Worm (Caenorhabditis elegans) whole organism, early embryonic: Measurements from ENCODE around the gene K08F11.1.
A peak's percentile ranks its signal among the peaks of the same experiment; 100 is the strongest.

Experiments
- B0310.2 ChIP-seq: sonication (generic microtip); optimal IDR thresholded peaks from 2 replicates; lab custom pipeline; 2016; ENCODE audit warnings: mild to moderate bottlenecking, missing genetic modification characterization, missing compliant biosample characterization
- F13C5.2 ChIP-seq: sonication (generic microtip); optimal IDR thresholded peaks from 2 replicates; lab custom pipeline; 2017; ENCODE audit warnings: mild to moderate bottlenecking, missing genetic modification characterization, inconsistent platforms, missing compliant biosample characterization
- aly-1 ChIP-seq: sonication (generic microtip); optimal IDR thresholded peaks from 2 replicates; lab custom pipeline; 2016; ENCODE audit warnings: missing genetic modification characterization, missing compliant biosample characterization
- ama-1 ChIP-seq: fragments of 150-350 bp; optimal IDR thresholded peaks from 2 replicates; lab custom pipeline; 2014
- ceh-13 ChIP-seq: fragments of 200-800 bp; sonication (Bioruptor generic); optimal IDR thresholded peaks from 2 replicates; lab custom pipeline; 2018; ENCODE audit warnings: mild to moderate bottlenecking, missing genetic modification characterization, missing compliant biosample characterization
- ceh-36 ChIP-seq: sonication (generic microtip); optimal IDR thresholded peaks from 2 replicates; lab custom pipeline; 2016; ENCODE audit warnings: missing genetic modification characterization, inconsistent platforms, missing compliant biosample characterization
- ets-7 ChIP-seq: sonication (generic microtip); optimal IDR thresholded peaks from 2 replicates; lab custom pipeline; 2016; ENCODE audit warnings: missing genotype, missing genetic modification characterization, missing compliant biosample characterization
- flt-1 ChIP-seq: fragments of 200-800 bp; sonication (Bioruptor generic); IDR thresholded peaks from 2 replicates; pipeline ENCODE4 v1.3.6; 2022; ENCODE audit warnings: missing genetic modification characterization, missing compliant biosample characterization
- hmbx-1 ChIP-seq: sonication (generic microtip); optimal IDR thresholded peaks from 2 replicates; lab custom pipeline; 2016; ENCODE audit warnings: mild to moderate bottlenecking, missing genetic modification characterization, missing compliant biosample characterization
- hmg-4 ChIP-seq: fragments of 200-800 bp; sonication (Bioruptor generic); optimal IDR thresholded peaks from 2 replicates; lab custom pipeline; 2018; ENCODE audit warnings: mild to moderate bottlenecking, missing genetic modification characterization, missing compliant biosample characterization
- hnd-1 ChIP-seq: sonication (generic microtip); optimal IDR thresholded peaks from 2 replicates; lab custom pipeline; 2016; ENCODE audit warnings: missing genetic modification characterization, missing compliant biosample characterization
- pes-1 ChIP-seq: fragments of 200-800 bp; sonication (Bioruptor generic); IDR thresholded peaks from 2 replicates; pipeline ENCODE4 v1.3.6; 2022; ENCODE audit warnings: missing genetic modification reagents, missing genetic modification characterization, missing compliant biosample characterization
- scrt-1 ChIP-seq: fragments of 200-800 bp; sonication (Bioruptor generic); IDR thresholded peaks from 2 replicates; pipeline ENCODE4 v1.3.6; 2022; ENCODE audit warnings: missing genetic modification characterization, missing compliant biosample characterization
- sea-1 ChIP-seq: fragments of 200-800 bp; sonication (Bioruptor generic); conservative IDR thresholded peaks from 2 replicates; pipeline ENCODE4 v1.3.6; 2022; ENCODE audit warnings: missing genetic modification characterization, missing compliant biosample characterization
- tbx-11 ChIP-seq: fragments of 200-800 bp; sonication (Bioruptor generic); IDR thresholded peaks from 2 replicates; pipeline ENCODE4 v1.3.6; 2022; ENCODE audit warnings: missing genetic modification characterization, missing compliant biosample characterization
- tbx-37 ChIP-seq: fragments of 200-800 bp; sonication (Bioruptor generic); conservative IDR thresholded peaks from 2 replicates; pipeline ENCODE4 v1.3.6; 2022; ENCODE audit warnings: missing genetic modification reagents, missing genetic modification characterization, missing compliant biosample characterization
- tra-4 ChIP-seq: sonication (generic microtip); optimal IDR thresholded peaks from 2 replicates; lab custom pipeline; 2017; ENCODE audit warnings: missing genetic modification characterization, missing compliant biosample characterization

Gene K08F11.1

DNA sequence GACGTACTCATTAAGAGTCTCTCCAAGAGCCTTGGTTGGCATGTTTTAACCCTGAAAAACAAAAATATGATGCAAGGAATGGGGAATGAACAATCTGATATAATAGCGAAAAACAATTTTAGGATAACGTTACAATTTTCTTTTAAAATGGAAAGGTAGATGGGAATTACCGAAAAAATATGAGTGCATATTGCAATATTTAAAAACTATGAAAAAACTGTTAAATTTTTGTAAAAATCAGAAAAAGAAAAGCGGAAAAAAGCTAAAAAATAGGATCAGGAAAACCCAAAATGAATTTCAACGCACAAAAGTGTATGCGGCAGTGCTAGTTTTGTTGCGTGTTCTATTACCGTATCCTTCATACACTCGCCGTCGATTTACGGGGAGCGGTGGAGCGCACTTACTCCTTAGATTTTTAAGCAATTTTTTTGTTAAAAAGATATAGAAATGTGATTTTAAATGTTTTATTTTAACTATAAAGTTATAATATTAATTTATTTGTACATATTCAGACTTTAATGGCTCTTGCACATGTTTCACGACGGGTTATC, 25.1 kb downstream of the K08F11.1 start, which contains the start of the genes rpl-20 and Y17G9B.5:
Gene rpl-20 (minus strand): TSS at position 51 of the 551 bp plus-strand sequence.
Gene Y17G9B.5 (plus strand): TSS at position 513 of the 551 bp plus-strand sequence.
- peak; percentile 80 for TF ChIP-seq scrt-1 (GFP tag; lab: Robert Waterston, UW)
- peak; percentile 72 for TF ChIP-seq hnd-1
- peak; percentile 49 for TF ChIP-seq B0310.2 (tag; lab: Kevin White, UChicago)
- peak; percentile 81 for TF ChIP-seq pes-1 (GFP tag; lab: Robert Waterston, UW)
- peak; percentile 81 for TF ChIP-seq hmg-4
- peak; percentile 73 for TF ChIP-seq tra-4
- TF ChIP-seq ceh-13, result peak; percentile 63
- peak; percentile 78 for TF ChIP-seq tbx-11 (GFP tag; lab: Robert Waterston, UW)
- peak; percentile 75 for TF ChIP-seq hmbx-1
- TF ChIP-seq aly-1 (tag; lab: Kevin White, UChicago), result no peak
- TF ChIP-seq sea-1 (GFP tag; lab: Robert Waterston, UW), result peak; percentile 87
- TF ChIP-seq F13C5.2, result peak; percentile 99
- TF ChIP-seq ceh-36 (tag; lab: Kevin White, UChicago), result peak; percentile 85
- TF ChIP-seq flt-1, result peak; percentile 84
- peak; percentile 76 for TF ChIP-seq tbx-37 (GFP tag; lab: Robert Waterston, UW)
- TF ChIP-seq ama-1 (lab: Kevin White, UChicago), result no peak
- peak; percentile 54 for TF ChIP-seq ets-7 (tag; lab: Kevin White, UChicago)

DNA sequence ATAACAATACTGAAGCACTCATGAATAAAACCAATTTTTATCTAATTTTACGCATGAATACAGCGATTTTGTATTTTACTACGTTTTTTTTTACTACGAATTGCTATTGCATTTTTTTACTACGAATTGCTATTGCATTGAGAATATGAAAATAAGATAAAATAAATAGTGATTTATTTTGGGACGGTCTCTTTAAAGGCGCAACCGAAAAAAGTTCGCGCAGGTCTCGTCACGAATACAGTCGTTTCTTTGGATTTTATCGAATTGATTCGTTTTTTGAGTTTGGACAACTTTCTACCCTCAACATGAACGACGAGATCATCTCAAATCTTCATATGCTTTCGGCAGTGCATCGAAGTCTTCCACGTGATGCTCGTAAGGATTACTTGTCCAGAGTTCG, 27.2 kb downstream of the K08F11.1 start, which contains the start of gene Y17G9B.4:
Gene Y17G9B.4 (plus strand): TSS at position 306 of the 400 bp plus-strand sequence.
- TF ChIP-seq ama-1 (lab: Kevin White, UChicago) (no peak), tbx-37 (GFP tag; lab: Robert Waterston, UW) (no peak), flt-1 (no peak), scrt-1 (GFP tag; lab: Robert Waterston, UW) (no peak), hmbx-1 (no peak), pes-1 (GFP tag; lab: Robert Waterston, UW) (no peak), F13C5.2 (no peak), tra-4 (no peak), ceh-36 (tag; lab: Kevin White, UChicago) (no peak), sea-1 (GFP tag; lab: Robert Waterston, UW) (no peak)

DNA sequence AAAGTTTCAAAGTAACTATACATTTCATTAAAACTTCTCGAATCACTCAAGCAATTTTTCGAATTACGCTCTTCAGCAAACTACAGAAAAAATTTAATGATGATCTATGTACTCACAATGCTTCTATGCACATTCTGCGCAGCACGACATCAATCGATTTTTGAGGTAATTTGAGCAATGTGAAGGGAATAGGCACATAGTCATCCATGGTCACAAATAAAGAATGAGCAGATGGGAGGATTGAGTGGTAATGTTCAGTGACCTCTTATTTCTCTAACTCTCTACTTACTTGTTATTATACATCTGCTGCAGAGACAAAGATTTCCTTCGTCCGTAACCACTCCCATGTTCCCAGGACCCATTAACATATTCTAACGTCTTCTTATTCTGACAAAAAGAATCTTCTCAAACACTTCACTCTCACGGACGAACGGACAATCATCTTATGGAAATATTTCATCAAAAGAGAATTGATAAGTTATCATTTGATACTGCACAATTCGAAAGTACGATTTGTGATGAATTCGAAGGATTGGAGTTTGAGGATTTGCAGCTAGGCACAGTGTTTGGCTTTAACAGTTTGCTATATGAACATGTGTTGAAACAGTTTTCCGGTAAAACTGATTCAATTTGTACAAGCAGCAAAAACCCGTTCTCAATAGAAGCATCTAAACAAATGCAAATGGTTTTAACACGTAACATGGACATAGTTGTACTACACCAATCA, 31.4 kb downstream of the K08F11.1 start, which contains the start of the genes fbxb-77 and Y17G9B.11:
Gene fbxb-77 (minus strand): TSS at position 229 of the 727 bp plus-strand sequence.
Gene Y17G9B.11 (plus strand): TSS at position 677 of the 727 bp plus-strand sequence.
- no peak for TF ChIP-seq sea-1 (GFP tag; lab: Robert Waterston, UW)
- no peak for TF ChIP-seq ceh-36 (tag; lab: Kevin White, UChicago)
- TF ChIP-seq hmbx-1, result no peak
- TF ChIP-seq pes-1 (GFP tag; lab: Robert Waterston, UW), result no peak
- no peak for TF ChIP-seq tbx-37 (GFP tag; lab: Robert Waterston, UW)
- TF ChIP-seq ama-1 (lab: Kevin White, UChicago), result no peak
- no peak for TF ChIP-seq hmg-4
- no peak for TF ChIP-seq F13C5.2
- TF ChIP-seq B0310.2 (tag; lab: Kevin White, UChicago), result no peak
- TF ChIP-seq aly-1 (tag; lab: Kevin White, UChicago), result no peak
- TF ChIP-seq tbx-11 (GFP tag; lab: Robert Waterston, UW), result no peak
- no peak for TF ChIP-seq scrt-1 (GFP tag; lab: Robert Waterston, UW)

DNA sequence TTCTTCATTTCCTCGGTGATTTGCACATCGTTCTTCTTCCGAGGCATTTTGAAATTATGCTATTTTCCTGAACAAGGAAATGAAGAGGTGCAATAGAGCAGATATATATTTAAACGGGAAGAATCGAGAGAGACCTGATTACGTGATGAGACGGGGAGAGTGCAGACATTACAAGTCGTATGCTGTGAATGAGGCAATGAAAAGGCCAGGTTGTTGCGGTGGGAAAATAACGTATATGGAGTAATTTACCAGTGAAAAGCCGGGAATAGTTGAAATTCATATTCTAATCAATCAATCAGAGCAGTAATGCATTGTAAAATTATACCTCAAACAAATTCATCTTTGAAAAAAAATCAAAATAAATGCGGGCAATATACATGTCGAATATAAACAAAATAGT, 34.0 kb downstream of the K08F11.1 start, which contains the start of gene Y17G9B.8:
Gene Y17G9B.8 (minus strand): TSS at position 182 of the 400 bp plus-strand sequence.
- no peak for TF ChIP-seq flt-1
- no peak for TF ChIP-seq pes-1 (GFP tag; lab: Robert Waterston, UW)
- no peak for TF ChIP-seq ceh-13
- TF ChIP-seq tra-4, result no peak
- no peak for TF ChIP-seq scrt-1 (GFP tag; lab: Robert Waterston, UW)
- TF ChIP-seq hmg-4, result no peak
- no peak for TF ChIP-seq ets-7 (tag; lab: Kevin White, UChicago)
- no peak for TF ChIP-seq tbx-37 (GFP tag; lab: Robert Waterston, UW)
- TF ChIP-seq aly-1 (tag; lab: Kevin White, UChicago), result no peak
- no peak for TF ChIP-seq F13C5.2
- no peak for TF ChIP-seq sea-1 (GFP tag; lab: Robert Waterston, UW)

DNA sequence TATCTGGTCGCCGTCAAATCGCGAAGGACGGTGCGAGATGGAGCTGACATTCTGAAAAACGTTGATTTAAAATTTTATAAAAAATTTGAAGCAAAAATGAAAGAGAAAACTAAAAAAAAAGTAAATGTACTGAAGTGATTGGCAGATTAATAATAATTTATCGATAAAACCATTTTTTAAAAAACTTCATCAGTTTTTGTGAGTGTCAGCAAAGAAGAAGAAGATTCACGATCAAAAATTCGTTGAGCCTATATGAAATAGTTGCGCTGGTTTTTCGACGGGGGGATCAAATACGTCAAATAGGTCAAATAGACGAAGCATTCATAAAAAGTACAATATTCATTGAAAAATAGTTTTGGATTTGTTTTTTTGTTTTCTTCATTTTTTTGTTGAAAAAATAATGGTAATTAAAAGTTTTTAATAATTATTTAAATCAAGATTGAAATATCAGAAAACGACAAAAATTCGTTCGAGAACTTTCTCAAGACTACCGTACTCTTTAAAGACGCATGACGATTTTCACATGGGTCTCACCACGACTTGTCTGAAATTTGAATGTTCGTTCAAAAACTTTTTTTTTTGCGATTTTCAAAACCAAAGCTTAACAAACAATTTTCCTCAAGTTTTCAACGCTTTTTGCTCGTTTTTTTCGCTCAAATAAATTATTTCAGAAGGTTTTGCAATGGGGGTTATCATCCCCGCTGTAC, 35.9 kb downstream of the K08F11.1 start, which contains the start of the genes memi-1 and cyp-31A3:
Gene memi-1 (minus strand): TSS at position 51 of the 707 bp plus-strand sequence.
Gene cyp-31A3 (plus strand): TSS at position 672 of the 707 bp plus-strand sequence.
- TF ChIP-seq hmbx-1, result no peak
- no peak for TF ChIP-seq F13C5.2
- no peak for TF ChIP-seq tra-4
- no peak for TF ChIP-seq ceh-36 (tag; lab: Kevin White, UChicago)
- no peak for TF ChIP-seq flt-1
- TF ChIP-seq ama-1 (lab: Kevin White, UChicago), result no peak
- no peak for TF ChIP-seq ets-7 (tag; lab: Kevin White, UChicago)
- TF ChIP-seq aly-1 (tag; lab: Kevin White, UChicago), result no peak
- no peak for TF ChIP-seq B0310.2 (tag; lab: Kevin White, UChicago)
- no peak for TF ChIP-seq tbx-37 (GFP tag; lab: Robert Waterston, UW)

DNA sequence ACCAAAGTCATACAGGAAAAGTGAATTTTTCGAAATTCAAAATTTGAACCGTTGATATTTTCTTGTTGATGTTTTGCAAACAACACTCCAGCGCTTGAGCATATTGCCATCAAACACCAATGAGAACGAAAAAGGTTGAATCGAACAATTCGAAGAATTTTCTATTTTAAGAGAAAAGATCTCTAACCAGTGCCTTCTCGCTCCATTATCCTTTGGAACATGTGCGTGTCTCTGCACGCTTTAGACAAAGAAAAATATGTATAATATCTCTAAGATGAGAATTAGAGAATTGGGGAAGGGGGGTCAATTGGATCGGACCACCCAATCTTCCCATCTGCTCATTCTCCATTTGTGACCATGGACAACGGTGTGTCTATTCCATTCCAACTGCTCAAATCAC, 39.2 kb downstream of the K08F11.1 start, which contains the start of gene Y17G9B.2:
Gene Y17G9B.2 (plus strand): TSS at position 301 of the 400 bp plus-strand sequence.
- no peak for TF ChIP-seq aly-1 (tag; lab: Kevin White, UChicago)
- no peak for TF ChIP-seq tbx-37 (GFP tag; lab: Robert Waterston, UW)
- no peak for TF ChIP-seq ceh-36 (tag; lab: Kevin White, UChicago)
- no peak for TF ChIP-seq hnd-1
- no peak for TF ChIP-seq tra-4
- no peak for TF ChIP-seq F13C5.2
